Fruit fly (Drosophila melanogaster) whole organism, embryonic: ENCODE results near the gene Hip14.

Experiments
- Antp ChIP-seq: fragments of 200-800 bp; sonication (Bioruptor generic); optimal IDR thresholded peaks from 3 replicates; lab custom pipeline; 2016; ENCODE audit warnings: missing biosample characterization, missing genetic modification characterization
- Awh ChIP-seq: fragments of 200-800 bp; sonication (Bioruptor generic); IDR thresholded peaks from 2 replicates; pipeline ENCODE4, ENCODE4 v1.3.6; 2022; ENCODE audit warnings: missing biosample characterization, missing genetic modification characterization
- Bteb2 ChIP-seq: fragments of 200-800 bp; sonication (Bioruptor generic); optimal IDR thresholded peaks from 2 replicates; lab custom pipeline; 2016; ENCODE audit warnings: missing biosample characterization, missing genetic modification characterization
- CG10209 ChIP-seq: fragments of 200-800 bp; sonication (Bioruptor generic); optimal IDR thresholded peaks from 3 replicates; lab custom pipeline; 2017; ENCODE audit warnings: missing biosample characterization, mild to moderate bottlenecking, missing genetic modification characterization, missing genetic modification reagents
- CG11398 ChIP-seq: fragments of 200-800 bp; sonication (Bioruptor generic); optimal IDR thresholded peaks from 2 replicates; lab custom pipeline; 2016; ENCODE audit warnings: missing biosample characterization, missing genetic modification characterization
- CG11456 ChIP-seq: fragments of 200-800 bp; sonication (Bioruptor generic); IDR thresholded peaks from 3 replicates; pipeline ENCODE4 v1.3.6; 2022; ENCODE audit warnings: missing biosample characterization, missing genetic modification characterization
- CG14710 ChIP-seq: fragments of 200-800 bp; sonication (Bioruptor generic); optimal IDR thresholded peaks from 3 replicates; lab custom pipeline; 2019; ENCODE audit warnings: missing biosample characterization, mild to moderate bottlenecking, missing genetic modification characterization, moderate library complexity
- CG14965 ChIP-seq: fragments of 200-800 bp; sonication (Bioruptor generic); optimal IDR thresholded peaks from 2 replicates; lab custom pipeline; 2016; ENCODE audit warnings: missing biosample characterization, missing genetic modification characterization, borderline replicate concordance
- CG17328 ChIP-seq: fragments of 200-800 bp; sonication (Bioruptor generic); IDR thresholded peaks from 2 replicates; pipeline ENCODE4 v1.3.6; 2022; ENCODE audit warnings: missing biosample characterization, missing genetic modification characterization
- CG2889 ChIP-seq: fragments of 200-800 bp; sonication (Bioruptor generic); IDR thresholded peaks from 3 replicates; pipeline ENCODE4 v1.3.6; 2022; ENCODE audit warnings: missing biosample characterization, missing genetic modification characterization
- CG31224 ChIP-seq: fragments of 200-800 bp; sonication (Bioruptor generic); IDR thresholded peaks from 2 replicates; pipeline ENCODE4 v1.3.6; 2022; ENCODE audit warnings: missing biosample characterization, missing genetic modification characterization
- CG32532 ChIP-seq: fragments of 200-800 bp; sonication (Bioruptor generic); IDR thresholded peaks from 2 replicates; pipeline ENCODE4 v1.3.6; 2022; ENCODE audit warnings: missing biosample characterization, missing genetic modification characterization
- CG3995 ChIP-seq: fragments of 200-800 bp; sonication (Bioruptor generic); optimal IDR thresholded peaks from 3 replicates; lab custom pipeline; 2016; ENCODE audit warnings: missing biosample characterization, missing genetic modification characterization
- CG4282 ChIP-seq: fragments of 200-800 bp; sonication (Bioruptor generic); optimal IDR thresholded peaks from 2 replicates; lab custom pipeline; 2016; ENCODE audit warnings: missing biosample characterization, missing genetic modification characterization
- CG6175 ChIP-seq: fragments of 200-800 bp; sonication (Bioruptor generic); IDR thresholded peaks from 3 replicates; pipeline ENCODE4 v1.3.6; 2022; ENCODE audit warnings: missing biosample characterization, missing genetic modification characterization
- CG6683 ChIP-seq: fragments of 200-800 bp; sonication (Bioruptor generic); optimal IDR thresholded peaks from 2 replicates; lab custom pipeline; 2017; ENCODE audit warnings: missing biosample characterization, mild to moderate bottlenecking, missing genetic modification characterization, missing genetic modification reagents
- CG6791 ChIP-seq: fragments of 200-800 bp; sonication (Bioruptor generic); IDR thresholded peaks from 3 replicates; pipeline ENCODE4 v1.3.6; 2022; ENCODE audit warnings: missing biosample characterization, missing genetic modification characterization; ENCODE audit not compliant: partially characterized antibody
- CG7745 ChIP-seq: fragments of 200-800 bp; sonication (Bioruptor generic); optimal IDR thresholded peaks from 2 replicates; lab custom pipeline; 2018; ENCODE audit warnings: missing biosample characterization, mild to moderate bottlenecking, missing genetic modification characterization, moderate library complexity
- CG8290 ChIP-seq, 3 experiments: fragments of 200-800 bp; sonication (Bioruptor generic); optimal IDR thresholded peaks; 2 replicates each; lab custom pipeline; 2016 to 2019; ENCODE audit warnings: missing biosample characterization in 3 of 3, missing genetic modification characterization in 3 of 3, mild to moderate bottlenecking in 2 of 3, moderate library complexity in 1 of 3
- CG8765 ChIP-seq: fragments of 200-800 bp; sonication (Bioruptor generic); IDR thresholded peaks from 2 replicates; pipeline ENCODE4 v1.3.6; 2022; ENCODE audit warnings: missing biosample characterization, missing genetic modification characterization
- CG8924 ChIP-seq: fragments of 200-800 bp; optimal IDR thresholded peaks from 3 replicates; lab custom pipeline; 2019; ENCODE audit warnings: missing biosample characterization, mild to moderate bottlenecking, missing genetic modification characterization, moderate library complexity
- Dfd ChIP-seq, 2 experiments: fragments of >200 bp; optimal IDR thresholded peaks; 2 replicates each; lab custom pipeline; 2017; ENCODE audit warnings: missing biosample characterization in 2 of 2, missing genetic modification characterization in 2 of 2
- ERR ChIP-seq: fragments of 200-800 bp; sonication (Bioruptor generic); optimal IDR thresholded peaks from 2 replicates; lab custom pipeline; 2016; ENCODE audit warnings: missing biosample characterization, missing genetic modification characterization
- Hand ChIP-seq: fragments of 200-800 bp; sonication (Bioruptor generic); optimal IDR thresholded peaks from 2 replicates; lab custom pipeline; 2017; ENCODE audit warnings: mild to moderate bottlenecking, missing biosample characterization, missing genetic modification reagents, missing genetic modification characterization
- HmgD ChIP-seq: fragments of 200-800 bp; sonication (Bioruptor generic); optimal IDR thresholded peaks from 3 replicates; lab custom pipeline; 2016; ENCODE audit warnings: missing biosample characterization, missing genetic modification characterization
- Jarid2 ChIP-seq: fragments of 200-800 bp; sonication (Bioruptor generic); optimal IDR thresholded peaks from 3 replicates; lab custom pipeline; 2017; ENCODE audit warnings: mild to moderate bottlenecking, missing biosample characterization, missing genetic modification reagents, missing genetic modification characterization
- Meics ChIP-seq: fragments of 200-800 bp; sonication (Bioruptor generic); optimal IDR thresholded peaks from 2 replicates; lab custom pipeline; 2017; ENCODE audit warnings: missing biosample characterization, mild to moderate bottlenecking, missing genetic modification characterization
- Mes4 ChIP-seq: fragments of 200-800 bp; sonication (Bioruptor generic); optimal IDR thresholded peaks from 2 replicates; lab custom pipeline; 2016; ENCODE audit warnings: missing biosample characterization, missing genetic modification characterization
- Myb ChIP-seq: fragments of 200-800 bp; sonication (Bioruptor generic); optimal IDR thresholded peaks from 2 replicates; lab custom pipeline; 2016; ENCODE audit warnings: missing biosample characterization, missing genetic modification characterization
- PHDP ChIP-seq: fragments of 200-800 bp; sonication (Bioruptor generic); optimal IDR thresholded peaks from 3 replicates; lab custom pipeline; 2018; ENCODE audit warnings: missing biosample characterization, mild to moderate bottlenecking, missing genetic modification characterization, moderate library complexity
- al ChIP-seq: fragments of 200-800 bp; sonication (Bioruptor generic); IDR thresholded peaks from 2 replicates; pipeline ENCODE4 v1.3.6; 2022; ENCODE audit warnings: missing biosample characterization, missing genetic modification characterization
- amos ChIP-seq: fragments of 200-800 bp; sonication (Bioruptor generic); IDR thresholded peaks from 2 replicates; pipeline ENCODE4 v1.3.6; 2022; ENCODE audit warnings: missing biosample characterization, missing genetic modification characterization; ENCODE audit not compliant: partially characterized antibody
- aop ChIP-seq: fragments of 200-800 bp; sonication (Bioruptor generic); IDR thresholded peaks from 2 replicates; pipeline ENCODE4 v1.3.6; 2022; ENCODE audit warnings: missing biosample characterization, missing genetic modification characterization
- bigmax ChIP-seq: fragments of 200-800 bp; sonication (Bioruptor generic); optimal IDR thresholded peaks from 2 replicates; lab custom pipeline; 2018; ENCODE audit warnings: missing biosample characterization, mild to moderate bottlenecking, missing genetic modification characterization
- bowl ChIP-seq: fragments of 200-800 bp; sonication (Bioruptor generic); IDR thresholded peaks from 2 replicates; pipeline ENCODE4 v1.3.6; 2022; ENCODE audit warnings: missing biosample characterization, missing genetic modification characterization
- bsh ChIP-seq, 2 experiments: fragments of 200-800 bp; sonication (Bioruptor generic); optimal IDR thresholded peaks; 2 replicates each; lab custom pipeline; 2017 to 2018; ENCODE audit warnings: mild to moderate bottlenecking in 2 of 2, missing biosample characterization in 2 of 2, missing genetic modification characterization in 2 of 2, moderate library complexity in 1 of 2
- btn ChIP-seq: fragments of 200-800 bp; sonication (Bioruptor generic); optimal IDR thresholded peaks from 2 replicates; lab custom pipeline; 2016; ENCODE audit warnings: missing biosample characterization, missing genetic modification characterization
- dan ChIP-seq: fragments of 200-800 bp; sonication (Bioruptor generic); IDR thresholded peaks from 2 replicates; pipeline ENCODE4 v1.3.6; 2022; ENCODE audit warnings: missing biosample characterization, missing genetic modification characterization
- dimm ChIP-seq: fragments of 200-800 bp; sonication (Bioruptor generic); IDR thresholded peaks from 2 replicates; pipeline ENCODE4 v1.3.6; 2022; ENCODE audit warnings: missing biosample characterization, missing genetic modification characterization
- fru ChIP-seq: fragments of >200 bp; optimal IDR thresholded peaks from 2 replicates; lab custom pipeline; 2017
- ftz-f1 ChIP-seq: fragments of 200-800 bp; sonication (Bioruptor generic); optimal IDR thresholded peaks from 2 replicates; lab custom pipeline; 2016; ENCODE audit warnings: missing biosample characterization, missing genetic modification characterization
- gcm ChIP-seq: fragments of 200-800 bp; sonication (Bioruptor generic); optimal IDR thresholded peaks from 2 replicates; lab custom pipeline; 2019; ENCODE audit warnings: missing biosample characterization, mild to moderate bottlenecking, missing genetic modification characterization, moderate library complexity
- insv ChIP-seq, 2 experiments: fragments of 200-800 bp; sonication (Bioruptor generic); optimal IDR thresholded peaks; 3 replicates each; lab custom pipeline; 2016 to 2018; ENCODE audit warnings: missing biosample characterization in 2 of 2, missing genetic modification characterization in 2 of 2
- knrl ChIP-seq: fragments of 200-800 bp; sonication (Bioruptor generic); IDR thresholded peaks from 3 replicates; pipeline ENCODE4 v1.3.6; 2022; ENCODE audit warnings: missing biosample characterization, missing genetic modification characterization; ENCODE audit not compliant: partially characterized antibody
- lab ChIP-seq: fragments of 200-800 bp; sonication (Bioruptor generic); optimal IDR thresholded peaks from 3 replicates; lab custom pipeline; 2017; ENCODE audit warnings: missing biosample characterization, missing genetic modification characterization, mild to moderate bottlenecking, moderate library complexity, missing genetic modification reagents
- pzg ChIP-seq: fragments of 200-800 bp; sonication (Bioruptor generic); optimal IDR thresholded peaks from 3 replicates; lab custom pipeline; 2018; ENCODE audit warnings: missing biosample characterization, mild to moderate bottlenecking, missing genetic modification characterization, moderate library complexity
- rib ChIP-seq: fragments of 200-800 bp; sonication (Bioruptor generic); IDR thresholded peaks from 2 replicates; pipeline ENCODE4 v1.3.6; 2022; ENCODE audit warnings: missing biosample characterization, missing genetic modification characterization
- sc ChIP-seq, 3 experiments: fragments of >200 bp in 2 of 3; fragments of 200-800 bp in 1 of 3; sonication (Bioruptor generic) in 1 of 3; optimal IDR thresholded peaks; 2 replicates in 2 of 3; 3 replicates in 1 of 3; lab custom pipeline; 2017; ENCODE audit warnings: mild to moderate bottlenecking in 1 of 3, missing biosample characterization in 1 of 3, missing genetic modification characterization in 1 of 3, missing genetic modification reagents in 1 of 3
- sima ChIP-seq: fragments of 200-800 bp; sonication (Bioruptor generic); optimal IDR thresholded peaks from 2 replicates; lab custom pipeline; 2016; ENCODE audit warnings: missing biosample characterization, missing genetic modification characterization
- sisA ChIP-seq: fragments of 200-800 bp; sonication (Bioruptor generic); IDR thresholded peaks from 2 replicates; pipeline ENCODE4 v1.3.6; 2022; ENCODE audit warnings: missing biosample characterization, missing genetic modification characterization
- sna ChIP-seq: fragments of 200-800 bp; sonication (Bioruptor generic); IDR thresholded peaks from 2 replicates; pipeline ENCODE4 v1.3.6; 2022; ENCODE audit warnings: missing biosample characterization, missing genetic modification characterization; ENCODE audit not compliant: partially characterized antibody

Hip14 gene

dm6 chr3L:15977565-15977964, 10.5 kb upstream of the Hip14 start (continued):
- TF ChIP-seq al (GFP tag; lab: Robert Waterston, UW) (peak; percentile 58; the same call in 1 of the 2 replicates), Antp (GFP tag; lab: Kevin White, UChicago) (no peak), gcm (GFP tag; lab: Kevin White, UChicago) (peak; percentile 4), Mes4 (GFP tag; lab: Kevin White, UChicago) (no peak), pzg (GFP tag; lab: Kevin White, UChicago) (no peak), CG14965 (GFP tag; lab: Kevin White, UChicago) (no peak), CG4282 (GFP tag; lab: Kevin White, UChicago) (no peak), lab (GFP tag; lab: Kevin White, UChicago) (peak; percentile 74), sisA (peak; percentile 42), PHDP (peak; percentile 53), CG11398 (GFP tag; lab: Kevin White, UChicago) (no peak), knrl (GFP tag; lab: Robert Waterston, UW) (no peak), sima (GFP tag; lab: Kevin White, UChicago) (no peak), bsh (GFP tag; optimal IDR thresholded peaks at IDR 0.05; lab: Kevin White, UChicago) (peak in 1 of 2 experiments; percentile 36), amos (GFP tag; lab: Robert Waterston, UW) (no peak), CG10209 (GFP tag; lab: Kevin White, UChicago) (peak; percentile 28), CG31224 (peak; percentile 41; the same call in 1 of the 2 replicates), CG17328 (GFP tag; lab: Robert Waterston, UW) (peak; percentile 46; the same call in 1 of the 2 replicates), CG8765 (GFP tag; lab: Robert Waterston, UW) (no peak), CG3995 (GFP tag; lab: Kevin White, UChicago) (no peak), Hand (GFP tag; lab: Kevin White, UChicago) (no peak), CG8290 (GFP tag; optimal IDR thresholded peaks at IDR 0.05; lab: Kevin White, UChicago) (no peak), CG8290 (tag; optimal IDR thresholded peaks at IDR 0.05; lab: Kevin White, UChicago) (no peak), Myb (GFP tag; lab: Kevin White, UChicago) (no peak), bigmax (GFP tag; lab: Kevin White, UChicago) (no peak), CG6791 (GFP tag; lab: Robert Waterston, UW) (no peak), CG14710 (tag; lab: Kevin White, UChicago) (peak; percentile 7), CG2889 (GFP tag; lab: Robert Waterston, UW) (no peak), CG8924 (peak; percentile 41), rib (GFP tag; lab: Robert Waterston, UW) (no peak), CG7745 (tag; lab: Kevin White, UChicago) (no peak), btn (GFP tag; lab: Kevin White, UChicago) (no peak), Awh (GFP tag; lab: Robert Waterston, UW) (peak; percentile 76), ERR (GFP tag; lab: Kevin White, UChicago) (no peak), aop (no peak), Jarid2 (GFP tag; lab: Kevin White, UChicago) (no peak), CG32532 (GFP tag; lab: Robert Waterston, UW) (peak; percentile 74), ftz-f1 (GFP tag; lab: Kevin White, UChicago) (no peak), fru (no peak), Meics (GFP tag; lab: Kevin White, UChicago) (peak; percentile 50), dimm (GFP tag; lab: Robert Waterston, UW) (no peak), bowl (GFP tag; lab: Robert Waterston, UW) (no peak), Bteb2 (GFP tag; lab: Kevin White, UChicago) (no peak), sna (GFP tag; lab: Robert Waterston, UW) (no peak), dan (GFP tag; lab: Robert Waterston, UW) (no peak), Dfd (GFP tag; optimal IDR thresholded peaks at IDR 0.05; lab: Kevin White, UChicago) (no peak), CG11456 (GFP tag; lab: Robert Waterston, UW) (peak; percentile 69), CG6683 (GFP tag; lab: Kevin White, UChicago) (no peak), CG6175 (GFP tag; lab: Robert Waterston, UW) (no peak), HmgD (GFP tag; lab: Kevin White, UChicago) (no peak), sc (optimal IDR thresholded peaks at IDR 0.05; lab: Kevin White, UChicago) (no peak), sc (GFP tag; optimal IDR thresholded peaks at IDR 0.05; lab: Kevin White, UChicago) (no peak), insv (GFP tag; optimal IDR thresholded peaks at IDR 0.05; lab: Kevin White, UChicago) (no peak)
